Worm (Caenorhabditis elegans): ENCODE measurements around the gene ugt-24.

The ugt-24 gene

DNA sequence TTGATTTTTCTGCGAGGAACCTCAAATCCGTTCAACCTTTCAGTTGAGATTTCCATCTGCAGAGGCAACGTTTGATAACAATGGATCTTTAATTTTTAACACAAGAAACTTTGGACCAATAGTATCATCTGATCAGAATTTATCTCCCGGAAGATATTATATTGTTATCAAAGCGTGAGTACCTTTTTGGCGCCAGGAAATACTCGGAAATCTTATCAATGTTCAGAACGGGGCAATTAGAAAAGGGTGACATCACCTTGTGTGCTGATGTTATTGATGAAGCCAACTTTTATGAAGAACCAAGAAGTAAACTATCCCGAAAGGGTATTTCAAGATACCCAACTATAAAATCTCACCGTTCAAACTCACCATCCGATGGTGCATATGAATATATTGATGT lies 9.6 kb upstream of the ugt-24 start:
- TF ChIP-seq elt-2 (tag; optimal IDR thresholded peaks at IDR 0.05), result peak; percentile 29

DNA sequence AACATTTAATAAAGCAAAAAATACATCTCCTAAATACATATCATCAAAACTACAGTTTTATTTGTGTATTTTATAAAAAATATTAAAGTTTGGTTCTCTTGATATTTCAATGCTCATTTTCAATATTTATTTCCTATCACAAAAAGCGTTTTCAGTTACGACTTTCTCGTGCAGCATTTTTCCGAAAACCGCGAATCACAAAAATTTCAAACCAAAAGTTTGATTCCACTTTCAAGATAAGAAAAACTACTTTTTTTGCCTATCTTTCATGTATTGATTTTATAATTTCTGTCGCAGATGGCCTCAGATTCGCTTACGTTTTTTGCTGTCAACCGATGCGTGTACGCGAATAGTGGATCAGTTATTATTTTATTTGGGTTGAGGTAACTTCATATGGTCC lies 8.9 kb upstream of the ugt-24 start, which contains the start of gene C49A9.4:
C49A9.4 (plus strand) TSS at position 265 of the 400 bp plus-strand sequence.
- TF ChIP-seq elt-2 (tag; optimal IDR thresholded peaks at IDR 0.05) (peak; percentile 73), nhr-43 (tag; optimal IDR thresholded peaks at IDR 0.05; ENCODE audit: poor library complexity, severe bottlenecking) (no peak), nhr-25 (tag; optimal IDR thresholded peaks at IDR 0.05) (no peak), ceh-82 (tag; optimal IDR thresholded peaks at IDR 0.05) (no peak), nhr-28 (tag; optimal IDR thresholded peaks at IDR 0.05) (no peak), pqm-1 (tag; optimal IDR thresholded peaks at IDR 0.05) (peak; percentile 39), fkh-10 (GFP tag; optimal IDR thresholded peaks at IDR 0.05) (no peak), sea-2 (GFP tag; optimal IDR thresholded peaks at IDR 0.05) (no peak), daf-12 (tag; optimal IDR thresholded peaks at IDR 0.05) (no peak), egl-5 (tag; optimal IDR thresholded peaks at IDR 0.05) (no peak), nhr-23 (tag; optimal IDR thresholded peaks at IDR 0.05) (no peak), pha-4 (tag; optimal IDR thresholded peaks at IDR 0.05) (no peak)

DNA sequence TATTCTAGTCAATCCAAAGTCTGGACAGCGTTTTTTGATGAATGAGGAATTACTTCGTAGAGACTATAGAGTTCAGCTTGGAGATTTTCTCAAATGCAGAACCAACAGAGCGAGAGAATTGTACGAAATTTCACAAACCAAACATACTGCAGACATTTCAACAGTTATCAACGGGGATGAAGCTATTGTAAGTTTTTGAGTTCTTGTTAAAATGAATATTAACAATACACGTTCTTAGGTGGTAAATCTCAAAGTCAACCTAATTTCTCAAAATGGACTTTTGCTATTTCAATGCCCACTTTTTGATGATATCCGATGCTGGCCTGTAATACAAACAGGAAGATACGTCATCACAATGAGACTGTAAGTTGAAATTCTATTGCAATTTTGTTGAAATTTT lies 7.0 kb upstream of the ugt-24 start:
- TF ChIP-seq fkh-10 (GFP tag; optimal IDR thresholded peaks at IDR 0.05) (no peak), ama-1 (optimal IDR thresholded peaks at IDR 0.05) (no peak), nhr-237 (tag; optimal IDR thresholded peaks at IDR 0.05) (no peak), nhr-25 (tag; optimal IDR thresholded peaks at IDR 0.05) (no peak), ZK546.5 (tag; optimal IDR thresholded peaks at IDR 0.05) (no peak), nhr-67 (tag; optimal IDR thresholded peaks at IDR 0.05) (no peak), ceh-16 (tag; optimal IDR thresholded peaks at IDR 0.05) (no peak), nhr-76 (tag; optimal IDR thresholded peaks at IDR 0.05) (no peak), lin-39 (tag; optimal IDR thresholded peaks at IDR 0.05) (no peak), tbx-2 (tag; optimal IDR thresholded peaks at IDR 0.05) (no peak), hmg-11 (tag; optimal IDR thresholded peaks at IDR 0.05) (no peak), fos-1 (tag; optimal IDR thresholded peaks at IDR 0.05) (no peak), ztf-4 (tag; optimal IDR thresholded peaks at IDR 0.05) (no peak), egl-27 (tag; optimal IDR thresholded peaks at IDR 0.05) (no peak), nhr-23 (tag; optimal IDR thresholded peaks at IDR 0.05) (no peak), R02D3.7 (tag; optimal IDR thresholded peaks at IDR 0.05) (no peak), jun-1 (tag; optimal IDR thresholded peaks at IDR 0.05) (no peak), nhr-28 (tag; optimal IDR thresholded peaks at IDR 0.05) (no peak), snpc-4 (tag; optimal IDR thresholded peaks at IDR 0.05) (no peak)

DNA sequence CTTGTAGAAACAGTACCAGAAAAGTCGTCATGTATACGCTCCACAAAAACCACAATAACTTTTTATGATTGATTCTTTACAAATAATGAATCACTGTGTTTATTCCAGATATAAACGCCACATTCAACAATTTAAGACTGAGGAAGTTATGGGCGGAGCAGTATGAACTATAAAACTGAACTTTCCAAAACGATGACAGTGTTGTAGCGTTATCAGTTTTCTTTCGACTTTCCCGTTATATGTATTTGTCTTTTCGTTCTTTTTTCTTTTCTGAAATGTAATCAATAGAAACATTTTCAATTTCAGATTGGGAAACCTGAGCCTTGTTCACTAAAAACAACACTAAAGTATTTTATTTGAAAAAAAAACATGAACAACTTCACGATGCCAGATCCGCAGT lies 6.5 kb upstream of the ugt-24 start, which contains the start of gene C49A9.9:
C49A9.9 (plus strand) TSS at position 307 of the 400 bp plus-strand sequence.
- TF ChIP-seq pqm-1 (tag; optimal IDR thresholded peaks at IDR 0.05) (peak; percentile 58), pha-4 (tag; optimal IDR thresholded peaks at IDR 0.05) (peak; percentile 45), elt-1 (tag; optimal IDR thresholded peaks at IDR 0.05) (no peak), elt-2 (tag; optimal IDR thresholded peaks at IDR 0.05) (peak; percentile 56), nhr-23 (tag; optimal IDR thresholded peaks at IDR 0.05) (no peak)

DNA sequence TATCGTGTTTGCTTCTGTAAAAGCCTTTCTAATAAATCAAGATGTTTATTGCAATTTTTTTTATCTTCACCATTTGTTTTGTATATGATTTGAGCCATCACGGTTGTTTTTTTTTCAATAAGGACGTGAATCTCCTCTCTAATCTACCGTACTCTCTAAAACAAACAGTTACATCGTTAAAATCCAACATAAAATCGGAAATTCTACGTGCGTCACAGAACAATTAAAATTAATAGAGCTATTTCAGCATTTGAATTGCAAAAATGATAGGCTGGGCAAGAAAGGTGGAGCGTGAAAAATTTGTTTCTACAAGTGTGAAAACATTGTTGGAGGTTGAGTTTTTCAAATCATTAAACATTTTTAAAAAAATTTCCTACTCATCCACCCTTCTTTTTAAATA lies 2.9 kb upstream of the ugt-24 start, which contains the start of gene C49A9.5:
C49A9.5 (plus strand) TSS at position 271 of the 400 bp plus-strand sequence.
- TF ChIP-seq ama-1 (optimal IDR thresholded peaks at IDR 0.05) (no peak), elt-2 (tag; optimal IDR thresholded peaks at IDR 0.05) (peak; percentile 37), fkh-10 (GFP tag; optimal IDR thresholded peaks at IDR 0.05) (no peak), daf-12 (tag; optimal IDR thresholded peaks at IDR 0.05) (no peak)

DNA sequence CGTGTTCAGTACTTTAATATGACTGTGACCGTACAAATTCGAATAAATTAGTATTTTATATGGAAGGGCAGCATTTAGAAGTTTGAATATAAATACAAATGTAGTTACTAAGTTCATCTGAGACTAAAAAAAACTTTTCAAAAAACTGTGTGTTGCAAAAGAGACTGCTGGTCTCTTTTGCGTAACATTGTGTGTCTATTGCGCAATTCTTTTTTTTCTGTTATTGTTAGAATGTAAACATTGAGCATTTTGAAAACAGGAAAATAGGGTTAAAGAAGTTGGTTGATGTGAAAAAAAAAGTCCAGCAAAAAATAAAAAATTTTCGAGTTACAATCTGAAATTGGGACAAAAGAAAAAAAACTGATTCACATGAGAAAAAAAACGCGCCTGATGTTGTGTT lies 1.2 kb downstream of the ugt-24 start:
- TF ChIP-seq nhr-12 (tag; optimal IDR thresholded peaks at IDR 0.05), result no peak
- peak; percentile 63 for TF ChIP-seq pha-4 (tag; optimal IDR thresholded peaks at IDR 0.05)

DNA sequence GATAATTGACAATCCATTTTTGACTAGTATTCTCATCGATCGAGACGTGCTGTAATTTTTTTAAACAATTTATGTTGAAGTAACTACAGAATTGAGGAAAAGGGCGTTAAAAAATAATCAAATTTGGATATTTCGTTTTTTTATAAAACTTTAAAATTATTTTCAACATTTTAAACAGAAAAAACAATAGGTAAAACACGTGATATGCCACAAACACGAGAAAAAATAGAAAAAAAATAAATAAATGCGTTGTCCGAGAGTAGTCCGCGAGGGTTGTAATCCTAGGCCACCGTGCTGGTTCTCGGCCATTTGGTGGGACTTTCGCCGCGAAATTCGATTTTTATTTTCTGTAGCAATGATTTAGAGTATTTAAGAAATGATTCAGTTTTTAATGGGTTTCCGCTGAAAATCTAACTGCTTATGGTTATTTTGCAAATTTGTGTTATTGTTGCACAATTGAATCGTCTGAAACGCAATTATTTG lies 4.2 kb downstream of the ugt-24 start, which contains the start of gene C49A9.10:
C49A9.10 (minus strand) TSS at position 51 of the 483 bp plus-strand sequence.
- no peak for TF ChIP-seq daf-12 (tag; optimal IDR thresholded peaks at IDR 0.05)
- TF ChIP-seq egl-5 (tag; optimal IDR thresholded peaks at IDR 0.05), result peak; percentile 13
- no peak for TF ChIP-seq ceh-16 (tag; optimal IDR thresholded peaks at IDR 0.05)
- TF ChIP-seq ceh-82 (tag; optimal IDR thresholded peaks at IDR 0.05), result peak; percentile 35
- TF ChIP-seq sea-2 (GFP tag; optimal IDR thresholded peaks at IDR 0.05), result no peak
- peak; percentile 36 for TF ChIP-seq tbx-2 (tag; optimal IDR thresholded peaks at IDR 0.05)
- peak; percentile 42 for TF ChIP-seq elt-2 (tag; optimal IDR thresholded peaks at IDR 0.05)
- no peak for TF ChIP-seq aly-2 (tag; optimal IDR thresholded peaks at IDR 0.05)
- no peak for TF ChIP-seq nhr-12 (tag; optimal IDR thresholded peaks at IDR 0.05)
- peak; percentile 97 for TF ChIP-seq nhr-43 (tag; optimal IDR thresholded peaks at IDR 0.05; ENCODE audit: poor library complexity, severe bottlenecking)
- peak; percentile 93 for TF ChIP-seq pha-4 (tag; optimal IDR thresholded peaks at IDR 0.05)
- no peak for TF ChIP-seq ztf-11 (tag; optimal IDR thresholded peaks at IDR 0.05)
- peak; percentile 54 for TF ChIP-seq pqm-1 (tag; optimal IDR thresholded peaks at IDR 0.05)
- peak; percentile 26 for TF ChIP-seq nhr-25 (tag; optimal IDR thresholded peaks at IDR 0.05)
- TF ChIP-seq skn-1 (tag; optimal IDR thresholded peaks at IDR 0.05), result peak; percentile 28
- no peak for TF ChIP-seq nhr-76 (tag; optimal IDR thresholded peaks at IDR 0.05)
- no peak for TF ChIP-seq ama-1 (optimal IDR thresholded peaks at IDR 0.05)
- TF ChIP-seq nhr-67 (tag; optimal IDR thresholded peaks at IDR 0.05), result no peak
- TF ChIP-seq elt-3 (tag; optimal IDR thresholded peaks at IDR 0.05), result no peak
- TF ChIP-seq hmg-11 (tag; optimal IDR thresholded peaks at IDR 0.05), result peak; percentile 89
- TF ChIP-seq snpc-4 (tag; optimal IDR thresholded peaks at IDR 0.05), result peak; percentile 80
- TF ChIP-seq fos-1 (tag; optimal IDR thresholded peaks at IDR 0.05), result no peak
- no peak for TF ChIP-seq nhr-11 (tag; optimal IDR thresholded peaks at IDR 0.05)
- no peak for TF ChIP-seq nhr-237 (tag; optimal IDR thresholded peaks at IDR 0.05)
- TF ChIP-seq unc-62 (GFP tag; optimal IDR thresholded peaks at IDR 0.05), result no peak
- peak; percentile 68 for TF ChIP-seq lsy-12 (tag; optimal IDR thresholded peaks at IDR 0.05)
- TF ChIP-seq ceh-28 (tag; optimal IDR thresholded peaks at IDR 0.05), result peak; percentile 58

Data from whole organism, L3 larva.